Worm (Caenorhabditis elegans) whole organism, L3 larva: ENCODE data around the gene try-3.

Experiments used
- R02D3.7 ChIP-seq: fragments of 150-350 bp; optimal IDR thresholded peaks from 2 replicates; lab custom pipeline; 2014; ENCODE audit warnings: missing biosample characterization, missing genetic modification characterization
- ZK546.5 ChIP-seq: sonication (generic microtip); optimal IDR thresholded peaks from 2 replicates; lab custom pipeline; 2017; ENCODE audit warnings: missing biosample characterization, missing genetic modification characterization
- daf-12 ChIP-seq: fragments of 150-350 bp; optimal IDR thresholded peaks from 2 replicates; lab custom pipeline; 2014; ENCODE audit warnings: missing biosample characterization, missing genetic modification reagents, missing genetic modification characterization
- eor-1 ChIP-seq, 2 experiments: fragments of 150-350 bp; optimal IDR thresholded peaks; 2 replicates each; lab custom pipeline; 2014 to 2018; ENCODE audit warnings: missing biosample characterization in 2 of 2, missing genetic modification characterization in 2 of 2
- fkh-2 ChIP-seq: fragments of 150-350 bp; optimal IDR thresholded peaks from 2 replicates; lab custom pipeline; 2014; ENCODE audit warnings: missing biosample characterization, missing genetic modification reagents, missing genetic modification characterization
- fos-1 ChIP-seq: fragments of 150-350 bp; optimal IDR thresholded peaks from 2 replicates; lab custom pipeline; 2014; ENCODE audit warnings: missing biosample characterization, missing genetic modification characterization
- mml-1 ChIP-seq: fragments of 150-350 bp; sonication (generic microtip); optimal IDR thresholded peaks from 3 replicates; lab custom pipeline; 2014; ENCODE audit warnings: missing biosample characterization, missing genetic modification characterization
- nfya-1 ChIP-seq: sonication (generic microtip); optimal IDR thresholded peaks from 2 replicates; lab custom pipeline; 2017; ENCODE audit warnings: missing genetic modification characterization, mild to moderate bottlenecking, missing compliant biosample characterization, antibody characterized with exemption, moderate library complexity; ENCODE audit not compliant: insufficient read depth
- nhr-237 ChIP-seq: fragments of 150-350 bp; optimal IDR thresholded peaks from 2 replicates; lab custom pipeline; 2014; ENCODE audit warnings: missing biosample characterization, missing genetic modification characterization
- unc-62 ChIP-seq: fragments of 150-350 bp; sonication (generic microtip); optimal IDR thresholded peaks from 4 replicates; lab custom pipeline; 2014; ENCODE audit warnings: missing biosample characterization, missing genetic modification reagents, missing genetic modification characterization
- ztf-11 ChIP-seq: fragments of 150-350 bp; optimal IDR thresholded peaks from 2 replicates; lab custom pipeline; 2014; ENCODE audit warnings: missing biosample characterization, missing genetic modification characterization

DNA sequence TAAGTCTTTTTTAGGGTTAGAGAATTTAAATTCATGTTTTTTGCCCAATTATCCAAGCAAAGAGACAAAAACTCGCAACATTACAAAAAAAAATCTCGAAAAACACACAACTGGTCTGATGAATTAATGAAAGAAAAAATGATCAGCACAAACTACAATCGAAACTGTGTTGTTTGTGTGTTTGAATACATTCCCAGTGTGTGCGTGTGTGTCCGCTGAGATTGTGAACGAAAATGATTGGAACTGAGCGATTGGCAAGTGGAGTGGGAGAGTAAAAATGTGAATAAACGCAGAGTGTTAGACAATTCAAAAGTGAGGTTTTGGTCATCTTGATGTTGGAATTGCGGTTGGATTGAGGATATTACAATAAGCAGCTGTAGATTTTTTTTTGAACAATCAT lies 49.6 kb downstream of the try-3 start:
- TF ChIP-seq nfya-1 (tag; lab: Kevin White, UChicago) (no peak), ZK546.5 (tag; lab: Kevin White, UChicago) (no peak), eor-1 (tag; optimal IDR thresholded peaks at IDR 0.05; lab: Kevin White, UChicago) (no peak), R02D3.7 (tag; lab: Kevin White, UChicago) (no peak), mml-1 (tag; lab: Kevin White, UChicago) (no peak), unc-62 (GFP tag; lab: Kevin White, UChicago) (no peak), nhr-237 (no peak), ztf-11 (no peak), daf-12 (tag; lab: Kevin White, UChicago) (no peak), fkh-2 (no peak), fos-1 (no peak)
